Worm (Caenorhabditis elegans): Measurements from ENCODE around the gene srxa-18.
A peak's percentile ranks its signal among the peaks of the same experiment; 100 is the strongest.

The srxa-18 gene

ce11 chrV:10130195-10130594, 9.4 kb upstream of the srxa-18 start, which contains the start of gene aos-1:
Gene aos-1 (minus strand): TSS chrV:10130295.
- TF ChIP-seq ztf-16 (tag; optimal IDR thresholded peaks at IDR 0.05) (no peak), hlh-13 (GFP tag; optimal IDR thresholded peaks at IDR 0.05) (no peak), ceh-34 (tag; optimal IDR thresholded peaks at IDR 0.05) (no peak), lim-6 (tag; optimal IDR thresholded peaks at IDR 0.05) (no peak), elt-4 (tag; optimal IDR thresholded peaks at IDR 0.05) (no peak), Y22D7AL.16 (tag; optimal IDR thresholded peaks at IDR 0.05) (no peak), pax-1 (tag; optimal IDR thresholded peaks at IDR 0.05) (no peak), madf-2 (tag; optimal IDR thresholded peaks at IDR 0.05) (no peak), F13H6.1 (tag; optimal IDR thresholded peaks at IDR 0.05) (no peak), ceh-45 (GFP tag; IDR thresholded peaks at IDR 0.05) (no peak)

DNA sequence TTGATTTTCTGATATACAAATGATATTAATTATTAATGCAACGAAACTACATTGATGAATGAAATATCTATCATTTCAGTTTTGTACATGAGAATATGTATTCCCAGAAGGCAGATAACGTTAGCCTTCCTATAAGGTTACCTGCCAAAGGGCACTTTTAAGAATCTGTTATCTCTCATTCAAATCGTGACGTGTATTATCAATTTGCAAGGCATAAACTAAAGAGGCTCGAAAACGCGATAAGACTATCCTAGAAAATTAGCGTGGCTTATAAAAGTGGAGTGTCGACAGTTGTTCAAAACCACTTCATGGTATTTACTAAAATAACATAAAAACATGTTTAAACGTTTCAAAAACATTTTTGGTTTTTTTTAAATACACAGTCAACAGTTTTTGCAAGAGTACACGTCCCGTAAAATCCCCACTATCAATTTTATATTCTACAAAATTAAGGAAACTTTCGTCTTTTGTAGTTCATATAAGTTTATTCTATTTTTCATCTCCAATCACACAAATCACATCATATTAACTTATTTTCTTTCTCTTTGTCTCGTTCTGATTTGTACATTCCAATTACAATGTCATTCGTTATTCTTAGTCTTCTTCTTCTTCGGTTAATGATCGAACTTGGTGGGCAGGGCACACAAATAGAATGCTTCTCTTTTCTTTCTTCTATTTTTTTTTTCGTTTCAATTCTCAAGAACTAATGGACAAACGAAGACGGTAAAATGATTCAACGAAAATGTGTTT, 4.2 kb upstream of the srxa-18 start, which contains the start of gene C08B6.10:
Gene C08B6.10, plus strand, starts transcription at position 700 of the 750 bp plus-strand sequence.
- peak; percentile 81 for TF ChIP-seq elt-2 (tag; optimal IDR thresholded peaks at IDR 0.05)
- TF ChIP-seq pha-4 (tag; optimal IDR thresholded peaks at IDR 0.05) = no peak

ce11 chrV:10123324-10123723, 2.5 kb upstream of the srxa-18 start, which contains the start of gene C08B6.6:
Gene C08B6.6 (plus strand): TSS chrV:10123624.
- TF ChIP-seq zip-5 (tag; optimal IDR thresholded peaks at IDR 0.05) (no peak), ceh-18 (tag; optimal IDR thresholded peaks at IDR 0.05) (no peak), ceh-22 (tag; optimal IDR thresholded peaks at IDR 0.05) (no peak), ceh-9 (tag; optimal IDR thresholded peaks at IDR 0.05) (no peak), ztf-16 (tag; optimal IDR thresholded peaks at IDR 0.05) (no peak), sox-4 (tag; optimal IDR thresholded peaks at IDR 0.05) (no peak)

- TF ChIP-seq ceh-24 (tag; optimal IDR thresholded peaks at IDR 0.05) = no peak
- no peak for TF ChIP-seq ceh-9 (tag; optimal IDR thresholded peaks at IDR 0.05)
- no peak for TF ChIP-seq C08G9.2 (tag; optimal IDR thresholded peaks at IDR 0.05)
- no peak for TF ChIP-seq ceh-2 (tag; optimal IDR thresholded peaks at IDR 0.05)
- TF ChIP-seq madf-2 (tag; optimal IDR thresholded peaks at IDR 0.05) = no peak
Measured at ce11 chrV:10122670-10123069, 1.9 kb upstream of the srxa-18 start, which contains the start of gene srxa-19. Gene srxa-19 (minus strand): TSS chrV:10122770.

DNA sequence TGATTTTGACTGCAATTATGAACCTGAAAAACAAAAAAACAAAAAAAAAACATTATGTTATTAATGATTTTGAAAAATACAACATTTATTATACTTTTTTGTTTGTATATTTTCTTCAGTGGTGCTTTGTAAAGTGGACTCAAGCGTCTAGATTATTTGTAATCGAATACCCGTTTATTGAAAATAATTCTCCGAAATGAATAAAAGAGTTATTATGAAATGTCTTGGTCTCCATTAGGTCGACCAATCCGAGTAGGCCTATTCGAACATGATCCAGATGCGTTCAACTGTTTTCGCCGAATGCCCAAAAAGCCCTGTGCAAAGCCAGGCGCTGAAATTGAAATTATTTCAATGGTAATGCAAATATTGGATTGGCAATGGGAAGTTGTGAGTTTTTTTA, 3.3 kb downstream of the srxa-18 start, which contains the start of gene C08B6.5:
Gene C08B6.5, plus strand, starts transcription at position 301 of the 400 bp plus-strand sequence.
- TF ChIP-seq elt-2 (tag; optimal IDR thresholded peaks at IDR 0.05) = no peak

- no peak for TF ChIP-seq ceh-2 (tag; optimal IDR thresholded peaks at IDR 0.05)
- no peak for TF ChIP-seq fkh-10 (GFP tag; optimal IDR thresholded peaks at IDR 0.05)
Measured at ce11 chrV:10114329-10114728, 6.5 kb downstream of the srxa-18 start, which contains the start of gene cht-5. Gene cht-5 (plus strand): TSS chrV:10114629.

ce11 chrV:10112187-10112586, 8.6 kb downstream of the srxa-18 start, which contains the start of gene C08B6.3:
Gene C08B6.3 (minus strand): TSS chrV:10112287.
- TF ChIP-seq hlh-6 (tag; optimal IDR thresholded peaks at IDR 0.05) = no peak
- TF ChIP-seq elt-4 (tag; optimal IDR thresholded peaks at IDR 0.05) = no peak
- TF ChIP-seq ceh-2 (tag; optimal IDR thresholded peaks at IDR 0.05) = no peak
- TF ChIP-seq ceh-22 (tag; optimal IDR thresholded peaks at IDR 0.05) = no peak
- no peak for TF ChIP-seq C38D4.7 (GFP tag; optimal IDR thresholded peaks at IDR 0.05)
- no peak for TF ChIP-seq ceh-6 (GFP tag; optimal IDR thresholded peaks at IDR 0.05)
- TF ChIP-seq tbx-2 (tag; optimal IDR thresholded peaks at IDR 0.05) = no peak
- TF ChIP-seq Y22D7AL.16 (tag; optimal IDR thresholded peaks at IDR 0.05) = no peak
- TF ChIP-seq ceh-14 (tag; optimal IDR thresholded peaks at IDR 0.05) = no peak
- no peak for TF ChIP-seq mec-3 (tag; optimal IDR thresholded peaks at IDR 0.05; ENCODE audit: borderline replicate concordance)
- TF ChIP-seq ceh-45 (GFP tag; IDR thresholded peaks at IDR 0.05) = no peak
- no peak for TF ChIP-seq T23F11.4 (GFP tag; optimal IDR thresholded peaks at IDR 0.05)
- TF ChIP-seq odd-2 (tag; optimal IDR thresholded peaks at IDR 0.05) = no peak
- TF ChIP-seq fkh-6 (tag; optimal IDR thresholded peaks at IDR 0.05) = no peak

All from whole organism, late embryonic.